Worm (Caenorhabditis elegans) whole organism, late embryonic: ENCODE results near the gene apm-3.

Experiments used
- ama-1 ChIP-seq: fragments of 150-350 bp; optimal IDR thresholded peaks from 2 replicates; lab custom pipeline; 2014
- ets-4 ChIP-seq: sonication (generic microtip); optimal IDR thresholded peaks from 2 replicates; lab custom pipeline; 2016; ENCODE audit warnings: missing genetic modification characterization, missing compliant biosample characterization
- hlh-30 ChIP-seq: sonication (generic microtip); optimal IDR thresholded peaks from 2 replicates; lab custom pipeline; 2017; ENCODE audit warnings: antibody characterized with exemption, missing genetic modification characterization, missing compliant biosample characterization; ENCODE audit not compliant: insufficient read depth
- hlh-8 ChIP-seq: sonication (generic microtip); optimal IDR thresholded peaks from 2 replicates; lab custom pipeline; 2016; ENCODE audit warnings: missing genotype, missing genetic modification characterization, missing compliant biosample characterization
- nfya-1 ChIP-seq: sonication (generic microtip); optimal IDR thresholded peaks from 2 replicates; lab custom pipeline; 2017; ENCODE audit warnings: missing genetic modification characterization, mild to moderate bottlenecking, missing compliant biosample characterization, antibody characterized with exemption, moderate library complexity
- nhr-11 ChIP-seq: fragments of 150-350 bp; optimal IDR thresholded peaks from 2 replicates; lab custom pipeline; 2014; ENCODE audit warnings: missing biosample characterization, missing genetic modification characterization
- odd-2 ChIP-seq: sonication (generic microtip); optimal IDR thresholded peaks from 2 replicates; lab custom pipeline; 2017; ENCODE audit warnings: antibody characterized with exemption, mild to moderate bottlenecking, missing genetic modification characterization, missing compliant biosample characterization
- tbx-7 ChIP-seq: sonication (generic microtip); optimal IDR thresholded peaks from 2 replicates; lab custom pipeline; 2016; ENCODE audit warnings: missing genotype, missing genetic modification characterization, missing compliant biosample characterization
- ttx-3 ChIP-seq: sonication (generic microtip); optimal IDR thresholded peaks from 2 replicates; lab custom pipeline; 2016; ENCODE audit warnings: missing genetic modification reagents, missing genetic modification characterization, missing compliant biosample characterization
- unc-55 ChIP-seq: sonication (generic microtip); optimal IDR thresholded peaks from 2 replicates; lab custom pipeline; 2017; ENCODE audit warnings: missing biosample characterization, missing genetic modification reagents, missing genetic modification characterization

DNA sequence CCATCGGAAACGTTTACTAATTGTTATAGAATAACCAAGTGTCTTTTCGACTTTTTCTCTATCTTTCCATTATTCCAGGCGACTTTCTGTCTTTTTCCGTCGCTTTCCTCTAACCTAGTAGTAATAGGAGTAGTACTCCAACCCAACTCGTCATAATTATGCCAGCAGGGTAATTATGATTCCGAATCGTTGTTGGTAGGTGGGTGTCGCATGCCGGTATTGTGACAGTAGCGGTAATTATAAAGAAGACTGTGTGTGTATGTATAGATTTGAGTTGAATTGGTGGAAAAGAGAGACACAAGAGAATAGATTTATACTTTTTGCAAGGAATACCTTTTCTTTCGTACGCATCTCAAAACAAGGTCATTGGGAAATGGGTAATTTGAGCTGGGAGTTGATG is 50.3 kb downstream of the apm-3 start:
- TF ChIP-seq ama-1 (lab: Kevin White, UChicago) (no peak), odd-2 (tag; lab: Kevin White, UChicago) (no peak), nfya-1 (tag; lab: Kevin White, UChicago) (no peak), ttx-3 (no peak), tbx-7 (tag; lab: Kevin White, UChicago) (no peak), nhr-11 (no peak), ets-4 (tag; lab: Kevin White, UChicago) (no peak), hlh-8 (tag; lab: Kevin White, UChicago) (no peak), unc-55 (GFP tag; lab: Kevin White, UChicago) (no peak), hlh-30 (no peak)
